Worm (Caenorhabditis elegans): ENCODE data around the gene Y81B9A.3.

DNA sequence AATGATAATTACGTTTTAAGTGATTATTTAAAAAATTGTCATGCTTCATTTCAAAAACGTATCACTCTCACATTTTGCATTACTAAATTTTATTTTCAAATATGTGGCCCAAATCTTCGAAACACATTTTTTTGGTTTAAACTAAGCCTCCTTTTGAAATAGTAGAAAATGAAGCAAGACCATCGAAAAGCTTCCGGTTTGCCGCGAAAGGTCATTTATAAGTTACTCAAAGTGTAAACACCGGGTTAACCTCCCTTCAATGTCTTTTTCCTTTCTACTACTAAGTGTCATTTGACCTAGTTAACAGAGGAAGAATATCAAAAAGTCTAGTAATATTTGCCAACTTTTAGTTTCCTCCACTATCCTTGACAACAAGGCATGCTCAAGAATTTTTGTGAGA lies 24.5 kb downstream of the Y81B9A.3 start:
- TF ChIP-seq hlh-15 (tag; optimal IDR thresholded peaks at IDR 0.05): no peak
- no peak for TF ChIP-seq ama-1 (optimal IDR thresholded peaks at IDR 0.05)
- no peak for TF ChIP-seq gmeb-2 (tag; optimal IDR thresholded peaks at IDR 0.05)
- no peak for TF ChIP-seq ceh-9 (tag; optimal IDR thresholded peaks at IDR 0.05)
- TF ChIP-seq pqm-1 (tag; optimal IDR thresholded peaks at IDR 0.05): no peak
- no peak for TF ChIP-seq elt-2 (tag; optimal IDR thresholded peaks at IDR 0.05)
- TF ChIP-seq madf-2 (tag; optimal IDR thresholded peaks at IDR 0.05): no peak
- TF ChIP-seq pha-4 (tag; optimal IDR thresholded peaks at IDR 0.05): no peak
- no peak for TF ChIP-seq ceh-2 (tag; optimal IDR thresholded peaks at IDR 0.05)
- TF ChIP-seq fkh-10 (GFP tag; optimal IDR thresholded peaks at IDR 0.05): no peak
- TF ChIP-seq T23F11.4 (GFP tag; optimal IDR thresholded peaks at IDR 0.05): no peak
- no peak for TF ChIP-seq unc-42 (tag; optimal IDR thresholded peaks at IDR 0.05)
